Fruit fly (Drosophila melanogaster) whole organism: ENCODE data around the gene ZnT63C.

Source experiments
- EcR ChIP-seq, 2 experiments: fragments of >200 bp; optimal IDR thresholded peaks; 2 replicates each; lab custom pipeline; 2017; ENCODE audit warnings: missing biosample characterization in 2 of 2, missing genetic modification characterization in 2 of 2, missing genetic modification reagents in 2 of 2
- pan ChIP-seq: fragments of >200 bp; optimal IDR thresholded peaks from 2 replicates; lab custom pipeline; 2017
- psq ChIP-seq: fragments of >200 bp; optimal IDR thresholded peaks from 2 replicates; lab custom pipeline; 2017

DNA sequence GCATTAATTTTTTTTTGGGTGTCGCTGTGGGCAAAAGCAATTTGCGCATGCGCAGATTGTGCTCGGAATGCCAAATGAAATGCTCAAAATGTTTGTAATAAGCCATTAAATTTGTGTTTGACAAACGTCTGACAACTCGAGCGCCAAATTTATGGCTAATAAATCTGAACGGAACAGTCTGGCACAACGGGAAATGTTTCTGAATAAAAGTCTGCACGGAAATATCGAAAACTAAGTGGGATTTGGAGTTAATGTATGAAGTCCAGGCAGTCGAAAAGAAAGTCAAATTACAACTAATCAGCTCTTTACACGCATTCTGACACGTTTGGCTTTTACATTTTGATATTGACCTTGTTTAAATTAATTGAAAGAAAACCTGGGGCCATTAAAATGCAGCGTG lies 12.3 kb upstream of the ZnT63C start, which contains the start of gene CG12009:
- TF ChIP-seq pan (lab: Kevin White, UChicago) (no peak), psq (no peak), EcR (GFP tag; optimal IDR thresholded peaks at IDR 0.05; lab: Kevin White, UChicago) (no peak)
